Fruit fly (Drosophila melanogaster): ENCODE measurements around the gene CG3558.
A peak's percentile ranks its signal among the peaks of the same experiment; 100 is the strongest.

Gene CG3558

DNA sequence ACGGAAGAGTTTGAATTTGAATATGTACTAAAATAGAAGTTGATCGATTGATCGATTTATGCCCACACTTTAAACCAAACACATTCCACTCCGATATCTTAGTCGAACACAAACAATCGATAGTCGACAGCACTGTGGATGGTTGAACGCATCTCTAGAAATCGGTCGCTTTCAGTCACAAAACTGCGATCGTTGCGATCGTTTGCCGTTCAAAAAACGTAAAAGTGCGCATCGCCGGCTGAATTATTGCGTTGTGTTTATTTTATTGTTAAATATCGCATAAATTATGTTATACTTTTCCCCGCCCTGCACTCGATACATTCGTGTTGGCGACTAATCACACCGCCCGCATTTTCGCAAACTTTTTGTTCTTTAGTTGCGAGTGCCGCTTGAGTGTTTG lies 6.4 kb downstream of the CG3558 start, which contains the start of gene Ccdc85:
TSS of gene Ccdc85 (plus strand) at position 174 of the 400 bp plus-strand sequence.
- TF ChIP-seq CG13624 (GFP tag; optimal IDR thresholded peaks at IDR 0.05) (peak; percentile 55), Stat92E (GFP tag; optimal IDR thresholded peaks at IDR 0.05) (peak in 1 of 3 experiments; percentile 41), slbo (GFP tag; IDR thresholded peaks at IDR 0.05) (0 out of 2 replicates have a peak, but pooled peaks have one; percentile 13), her (GFP tag; optimal IDR thresholded peaks at IDR 0.05) (peak; percentile 47), HmgZ (tag; optimal IDR thresholded peaks at IDR 0.05) (peak; percentile 58), tio (GFP tag; optimal IDR thresholded peaks at IDR 0.05) (no peak), gcm (GFP tag; optimal IDR thresholded peaks at IDR 0.05) (peak; percentile 47), unpg (GFP tag; optimal IDR thresholded peaks at IDR 0.05) (peak; percentile 25), cwo (GFP tag; optimal IDR thresholded peaks at IDR 0.05) (no peak), cas (GFP tag; IDR thresholded peaks at IDR 0.05) (no peak), CG12155 (GFP tag; optimal IDR thresholded peaks at IDR 0.05) (no peak), CG7357 (GFP tag; IDR thresholded peaks at IDR 0.05) (no peak), CG2199 (GFP tag; IDR thresholded peaks at IDR 0.05) (0 out of 3 replicates have a peak, but pooled peaks have one; percentile 10), CG17385 (GFP tag; optimal IDR thresholded peaks at IDR 0.05) (peak; percentile 43), ranshi (GFP tag; IDR thresholded peaks at IDR 0.05) (no peak), CG10321 (GFP tag; IDR thresholded peaks at IDR 0.05) (no peak), amos (GFP tag; IDR thresholded peaks at IDR 0.05; ENCODE audit: partially characterized antibody) (peak; percentile 96), CrebB (tag; optimal IDR thresholded peaks at IDR 0.05) (peak; percentile 22), dati (GFP tag; IDR thresholded peaks at IDR 0.05) (no peak), pita (GFP tag; optimal IDR thresholded peaks at IDR 0.05) (no peak), Dref (GFP tag; IDR thresholded peaks at IDR 0.05) (peak; percentile 98), Dbx (GFP tag; IDR thresholded peaks at IDR 0.05) (peak; percentile 18; the same call in 1 of the 3 replicates), CG9932 (GFP tag; IDR thresholded peaks at IDR 0.05) (peak; percentile 6; the same call in 1 of the 2 replicates), CG11456 (GFP tag; IDR thresholded peaks at IDR 0.05) (no peak), fd102C (GFP tag; optimal IDR thresholded peaks at IDR 0.05) (no peak), nmo (GFP tag; optimal IDR thresholded peaks at IDR 0.05) (peak; percentile 15), CG13296 (GFP tag; optimal IDR thresholded peaks at IDR 0.05) (peak; percentile 2), Mes4 (GFP tag; optimal IDR thresholded peaks at IDR 0.05) (peak; percentile 4), inv (GFP tag; IDR thresholded peaks at IDR 0.05; ENCODE audit: partially characterized antibody) (peak; percentile 84), knrl (GFP tag; IDR thresholded peaks at IDR 0.05; ENCODE audit: partially characterized antibody) (peak; percentile 89), lilli (GFP tag; optimal IDR thresholded peaks at IDR 0.05) (peak; percentile 22), Myb (GFP tag; optimal IDR thresholded peaks at IDR 0.05) (peak; percentile 97), CG14965 (GFP tag; optimal IDR thresholded peaks at IDR 0.05; ENCODE audit: borderline replicate concordance) (no peak), CG7745 (tag; optimal IDR thresholded peaks at IDR 0.05) (no peak), Bgb (GFP tag; IDR thresholded peaks at IDR 0.05; ENCODE audit: partially characterized antibody) (peak; percentile 98), Ets97D (GFP tag; optimal IDR thresholded peaks at IDR 0.05) (peak; percentile 58), Sry-δ (GFP tag; optimal IDR thresholded peaks at IDR 0.05) (peak; percentile 95), HLH4C (GFP tag; IDR thresholded peaks at IDR 0.05; ENCODE audit: partially characterized antibody) (peak; percentile 99), nerfin-2 (GFP tag; IDR thresholded peaks at IDR 0.05; ENCODE audit: partially characterized antibody) (peak; percentile 99), sna (GFP tag; IDR thresholded peaks at IDR 0.05; ENCODE audit: partially characterized antibody) (peak; percentile 96), insv (GFP tag; optimal IDR thresholded peaks at IDR 0.05) (no peak), ap (GFP tag; IDR thresholded peaks at IDR 0.05) (no peak), CG3407 (GFP tag; optimal IDR thresholded peaks at IDR 0.05) (no peak), Nf-YB (GFP tag; optimal IDR thresholded peaks at IDR 0.05) (peak; percentile 18), vnd (GFP tag; IDR thresholded peaks at IDR 0.05; ENCODE audit: partially characterized antibody) (peak; percentile 94), CG2129 (GFP tag; IDR thresholded peaks at IDR 0.05; ENCODE audit: partially characterized antibody) (peak; percentile 57), unc-4 (GFP tag; IDR thresholded peaks at IDR 0.05; ENCODE audit: partially characterized antibody) (peak; percentile 90), grau (tag; optimal IDR thresholded peaks at IDR 0.05) (peak; percentile 17), Hsf (GFP tag; optimal IDR thresholded peaks at IDR 0.05) (peak; percentile 22)
